Worm (Caenorhabditis elegans) whole organism, L4 larva: ENCODE data around the gene F54H12.10.

Source experiments
- D1046.2 ChIP-seq: fragments of 200-800 bp; sonication (Bioruptor generic); IDR thresholded peaks from 2 replicates; pipeline ENCODE4 v1.3.6; 2022; ENCODE audit warnings: missing genetic modification characterization, missing compliant biosample characterization
- F26F4.8 ChIP-seq: fragments of 200-800 bp; sonication (Bioruptor generic); conservative IDR thresholded peaks from 2 replicates; pipeline ENCODE4 v1.3.6; 2022; ENCODE audit warnings: missing genetic modification characterization, missing compliant biosample characterization
- F49E8.2 ChIP-seq: sonication (generic microtip); optimal IDR thresholded peaks from 2 replicates; lab custom pipeline; 2016; ENCODE audit warnings: missing compliant biosample characterization, mild to moderate bottlenecking, missing genetic modification characterization, borderline replicate concordance
- Y48G9A.11 ChIP-seq: fragments of 200-800 bp; sonication (Bioruptor generic); IDR thresholded peaks from 2 replicates; pipeline ENCODE4 v1.3.6; 2022; ENCODE audit warnings: missing genetic modification reagents, missing genetic modification characterization, missing compliant biosample characterization
- ZK337.2 ChIP-seq: fragments of 200-800 bp; sonication (Bioruptor generic); IDR thresholded peaks from 2 replicates; pipeline ENCODE4 v1.3.6; 2022; ENCODE audit warnings: missing genetic modification reagents, missing genetic modification characterization, missing compliant biosample characterization
- aha-1 ChIP-seq: fragments of 150-350 bp; peaks from one replicate; lab custom pipeline; 2014; ENCODE audit warnings: missing biosample characterization, missing genetic modification characterization
- ama-1 ChIP-seq: fragments of 150-350 bp; optimal IDR thresholded peaks from 2 replicates; lab custom pipeline; 2014; ENCODE audit warnings: inconsistent platforms, mixed read lengths
- arid-1 ChIP-seq: fragments of 200-800 bp; sonication (Bioruptor generic); conservative IDR thresholded peaks from 2 replicates; pipeline ENCODE4 v1.3.6; 2022; ENCODE audit warnings: missing genetic modification reagents, missing genetic modification characterization, missing compliant biosample characterization
- ceh-20 ChIP-seq: fragments of 200-800 bp; sonication (Bioruptor generic); IDR thresholded peaks from 2 replicates; pipeline ENCODE4 v1.3.6; 2022; ENCODE audit warnings: missing genetic modification reagents, missing genetic modification characterization, missing compliant biosample characterization
- ceh-32 ChIP-seq: sonication (generic microtip); optimal IDR thresholded peaks from 2 replicates; lab custom pipeline; 2016; ENCODE audit warnings: mild to moderate bottlenecking, missing genetic modification characterization, missing compliant biosample characterization; ENCODE audit not compliant: poor library complexity
- ceh-62 ChIP-seq: sonication (generic microtip); optimal IDR thresholded peaks from 2 replicates; lab custom pipeline; 2017; ENCODE audit warnings: missing biosample characterization, missing genetic modification characterization
- dmd-8 ChIP-seq: fragments of 200-800 bp; sonication (Bioruptor generic); IDR thresholded peaks from 2 replicates; pipeline ENCODE4 v1.3.6; 2022; ENCODE audit warnings: missing genetic modification characterization, missing compliant biosample characterization
- dmd-9 ChIP-seq: fragments of 200-800 bp; sonication (Bioruptor generic); IDR thresholded peaks from 2 replicates; pipeline ENCODE4 v1.3.6; 2022; ENCODE audit warnings: missing genetic modification reagents, missing genetic modification characterization, missing compliant biosample characterization
- dpl-1 ChIP-seq: fragments of 150-350 bp; optimal IDR thresholded peaks from 2 replicates; lab custom pipeline; 2014; ENCODE audit warnings: missing biosample characterization, missing genetic modification reagents, missing genetic modification characterization
- duxl-1 ChIP-seq: sonication (generic microtip); optimal IDR thresholded peaks from 2 replicates; lab custom pipeline; 2016; ENCODE audit warnings: mild to moderate bottlenecking, missing genetic modification characterization, moderate library complexity, missing compliant biosample characterization; ENCODE audit not compliant: poor library complexity
- fkh-10 ChIP-seq: fragments of 150-350 bp; optimal IDR thresholded peaks from 2 replicates; lab custom pipeline; 2014; ENCODE audit warnings: missing biosample characterization, missing genetic modification reagents, missing genetic modification characterization
- jun-1 ChIP-seq: fragments of 150-350 bp; optimal IDR thresholded peaks from 2 replicates; lab custom pipeline; 2014; ENCODE audit warnings: missing biosample characterization, missing genetic modification reagents, missing genetic modification characterization
- lin-1 ChIP-seq: fragments of 200-800 bp; sonication (Bioruptor generic); IDR thresholded peaks from 2 replicates; pipeline ENCODE4 v1.3.6; 2022; ENCODE audit warnings: missing genetic modification reagents, missing genetic modification characterization, missing compliant biosample characterization
- lin-38 ChIP-seq: fragments of 200-800 bp; sonication (Bioruptor generic); IDR thresholded peaks from 2 replicates; pipeline ENCODE4 v1.3.6; 2022; ENCODE audit warnings: missing genetic modification reagents, missing genetic modification characterization, missing compliant biosample characterization
- lin-39 ChIP-seq: fragments of 150-350 bp; optimal IDR thresholded peaks from 2 replicates; lab custom pipeline; 2014; ENCODE audit warnings: missing biosample characterization, missing genetic modification reagents, missing genetic modification characterization
- mdl-1 ChIP-seq, 2 experiments: fragments of 150-350 bp in 1 of 2; sonication (generic microtip) in 1 of 2; optimal IDR thresholded peaks; 2 replicates each; lab custom pipeline; 2014 to 2017; ENCODE audit warnings: missing biosample characterization in 2 of 2, missing genetic modification characterization in 2 of 2
- mdt-29 ChIP-seq: fragments of 200-800 bp; sonication (Bioruptor generic); IDR thresholded peaks from 2 replicates; pipeline ENCODE4 v1.3.6; 2022; ENCODE audit warnings: missing genetic modification reagents, missing genetic modification characterization, missing compliant biosample characterization
- nhr-10 ChIP-seq: fragments of 150-350 bp; optimal IDR thresholded peaks from 2 replicates; lab custom pipeline; 2014; ENCODE audit warnings: missing biosample characterization, missing genetic modification characterization
- nhr-237 ChIP-seq: sonication (generic microtip); optimal IDR thresholded peaks from 2 replicates; lab custom pipeline; 2017; ENCODE audit warnings: missing biosample characterization, missing genetic modification characterization
- nhr-25 ChIP-seq: sonication (generic microtip); optimal IDR thresholded peaks from 2 replicates; lab custom pipeline; 2017; ENCODE audit warnings: missing genetic modification characterization, mild to moderate bottlenecking, missing compliant biosample characterization, antibody characterized with exemption, moderate library complexity, borderline replicate concordance; ENCODE audit not compliant: insufficient read depth
- php-3 ChIP-seq: fragments of 200-800 bp; sonication (Bioruptor generic); IDR thresholded peaks from 2 replicates; pipeline ENCODE4 v1.3.6; 2022; ENCODE audit warnings: missing genetic modification reagents, missing genetic modification characterization, missing compliant biosample characterization
- rbr-2 ChIP-seq: sonication (generic microtip); optimal IDR thresholded peaks from 2 replicates; lab custom pipeline; 2016; ENCODE audit warnings: missing genotype, missing genetic modification characterization, missing compliant biosample characterization
- saeg-2 ChIP-seq: fragments of 200-800 bp; sonication (Bioruptor generic); IDR thresholded peaks from 2 replicates; pipeline ENCODE4 v1.3.6; 2022; ENCODE audit warnings: missing genetic modification reagents, missing genetic modification characterization, missing compliant biosample characterization
- sdz-12 ChIP-seq: fragments of 200-800 bp; sonication (Bioruptor generic); optimal IDR thresholded peaks from 2 replicates; lab custom pipeline; 2018; ENCODE audit warnings: mild to moderate bottlenecking, missing genetic modification characterization, missing compliant biosample characterization
- snpc-4 ChIP-seq: fragments of 150-350 bp; optimal IDR thresholded peaks from 2 replicates; lab custom pipeline; 2014; ENCODE audit warnings: missing biosample characterization, missing genetic modification characterization
- unc-62 ChIP-seq, 3 experiments: fragments of 150-350 bp in 1 of 3; sonication (generic microtip); optimal IDR thresholded peaks in 2 of 3; peaks in 1 of 3; 1 replicate in 1 of 3; 2 replicates in 2 of 3; lab custom pipeline; 2014 to 2017; ENCODE audit warnings: missing biosample characterization in 3 of 3, missing genetic modification characterization in 3 of 3, missing genetic modification reagents in 3 of 3, missing genotype in 1 of 3
- zag-1 ChIP-seq: fragments of 150-350 bp; optimal IDR thresholded peaks from 2 replicates; lab custom pipeline; 2014; ENCODE audit warnings: missing biosample characterization, missing genetic modification characterization
- zfp-3 ChIP-seq: fragments of 200-800 bp; sonication (Bioruptor generic); conservative IDR thresholded peaks from 2 replicates; pipeline ENCODE4 v1.3.6; 2022; ENCODE audit warnings: missing genetic modification reagents, missing genetic modification characterization, missing compliant biosample characterization

The F54H12.10 gene

DNA sequence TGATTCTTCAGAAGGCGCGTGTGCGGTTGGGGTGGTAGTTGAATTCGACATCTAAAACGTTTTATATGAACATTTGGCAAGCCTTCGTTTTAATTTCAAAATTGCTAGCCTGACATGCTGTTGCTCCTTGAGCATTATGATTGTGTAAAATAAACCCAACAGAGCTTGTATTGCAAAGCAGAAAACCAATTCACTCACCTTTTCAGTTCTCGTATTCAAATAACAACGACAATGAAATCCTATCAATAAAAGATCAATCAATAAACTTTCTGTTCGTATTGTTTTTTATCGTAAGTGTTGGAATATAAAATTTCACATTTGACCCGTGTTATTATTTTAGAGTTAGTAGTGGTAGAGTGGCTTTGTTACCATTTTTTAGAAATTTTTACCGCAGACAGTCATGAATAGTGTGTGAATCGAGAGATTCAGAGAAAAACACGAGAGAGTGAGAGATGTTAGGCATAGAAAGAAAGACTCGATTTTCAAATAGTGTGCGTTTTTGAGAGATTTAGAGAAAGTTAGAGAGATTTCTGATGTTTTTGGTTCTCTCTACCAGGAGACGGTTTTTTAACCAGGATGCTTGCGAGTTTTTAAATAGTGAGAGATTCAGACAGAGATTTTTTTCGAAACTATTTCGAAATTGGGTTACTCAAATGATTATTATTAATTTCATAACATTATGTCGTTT lies at the start of gene F54H12.10:
TSS of gene F54H12.10 (minus strand) at position 51 of the 688 bp plus-strand sequence.
- peak; percentile 54 for TF ChIP-seq lin-38
- TF ChIP-seq arid-1: peak; percentile 24; the same call in 1 of the 2 replicates
- 0 out of 2 replicates have a peak, but pooled peaks have one; percentile 44 for TF ChIP-seq lin-1 (GFP tag; lab: Robert Waterston, UW)

DNA sequence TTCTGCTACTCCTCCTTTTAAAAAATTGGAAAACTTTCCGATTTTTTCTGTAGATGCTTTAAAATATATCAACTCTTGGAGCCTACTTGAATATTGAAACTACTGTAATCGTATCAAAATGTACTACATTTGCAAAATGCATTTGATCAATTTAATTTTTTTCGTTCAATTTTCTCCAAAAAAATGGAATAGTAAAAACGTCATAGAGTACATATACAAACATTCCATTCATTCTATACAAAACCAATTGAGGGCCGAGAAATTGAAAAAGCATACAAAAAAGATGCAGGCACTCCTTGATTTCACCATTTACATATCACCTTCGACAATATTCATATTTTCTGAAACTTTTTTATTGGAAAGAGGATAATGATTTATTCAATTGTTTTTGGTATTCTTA lies 45.3 kb upstream of the F54H12.10 start, which contains the start of gene C06G4.6:
TSS of gene C06G4.6 (plus strand) at position 301 of the 400 bp plus-strand sequence.
- TF ChIP-seq mdt-29 (GFP tag; lab: Robert Waterston, UW) (no peak), aha-1 (tag; lab: Kevin White, UChicago) (peak; percentile 29), nhr-25 (tag; lab: Kevin White, UChicago) (no peak), F49E8.2 (tag; lab: Kevin White, UChicago) (no peak), rbr-2 (tag; lab: Kevin White, UChicago) (no peak), lin-39 (tag; lab: Kevin White, UChicago) (no peak)

DNA sequence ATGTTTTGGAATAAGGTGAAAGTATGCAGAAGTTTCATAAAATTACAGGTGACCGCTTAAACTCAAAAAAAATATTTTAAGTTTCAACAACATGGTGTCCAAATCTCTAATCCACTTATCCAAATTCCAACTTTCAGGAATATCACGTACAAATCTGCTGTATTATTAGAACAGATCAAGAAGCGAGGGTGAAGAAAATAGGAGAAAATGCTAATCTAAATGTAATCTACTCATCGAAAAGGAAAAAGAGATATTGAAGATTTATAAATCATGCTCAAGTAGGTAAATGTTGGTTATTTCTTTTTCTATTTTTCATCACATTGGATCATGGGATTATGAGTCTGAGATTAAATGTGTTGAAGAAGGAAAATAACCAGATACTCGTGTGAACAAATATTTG lies 42.8 kb upstream of the F54H12.10 start:
- TF ChIP-seq aha-1 (tag; lab: Kevin White, UChicago) (peak; percentile 67), lin-38 (no peak)

DNA sequence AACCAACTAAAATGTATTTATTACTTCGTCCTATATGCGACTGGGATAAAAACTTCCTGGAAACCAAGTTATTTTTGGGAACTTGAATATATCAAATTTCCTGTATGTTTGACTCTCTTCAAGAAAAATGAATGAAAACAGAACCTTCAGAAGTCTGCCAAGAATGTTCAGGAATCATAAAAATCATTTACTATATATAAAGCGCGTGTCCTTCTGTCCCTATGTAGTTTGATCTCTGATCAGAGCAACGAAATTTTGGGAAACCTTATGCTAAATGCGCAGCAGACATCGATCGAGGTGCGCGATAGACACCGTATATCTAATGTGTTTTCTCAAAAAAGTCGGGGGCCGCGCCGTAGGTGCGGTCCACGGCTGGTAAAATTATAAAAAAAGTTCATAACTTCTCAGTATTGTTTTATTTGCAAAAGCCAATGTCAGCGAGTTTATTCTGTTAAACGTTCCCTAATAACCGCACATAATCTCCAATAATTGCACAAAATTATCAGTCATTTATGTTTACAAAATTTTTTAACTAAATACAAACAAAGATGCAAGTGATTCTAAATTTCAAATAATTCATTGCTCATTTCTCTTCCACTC lies 38.8 kb upstream of the F54H12.10 start:
- TF ChIP-seq nhr-237 (tag; lab: Kevin White, UChicago) (no peak), Y48G9A.11 (no peak), ceh-62 (no peak), duxl-1 (tag; lab: Kevin White, UChicago) (no peak), fkh-10 (GFP tag; lab: Kevin White, UChicago) (no peak), mdl-1 (tag; optimal IDR thresholded peaks at IDR 0.05; lab: Kevin White, UChicago) (no peak), F26F4.8 (GFP tag; lab: Robert Waterston, UW) (no peak), zfp-3 (GFP tag; lab: Robert Waterston, UW) (no peak)

DNA sequence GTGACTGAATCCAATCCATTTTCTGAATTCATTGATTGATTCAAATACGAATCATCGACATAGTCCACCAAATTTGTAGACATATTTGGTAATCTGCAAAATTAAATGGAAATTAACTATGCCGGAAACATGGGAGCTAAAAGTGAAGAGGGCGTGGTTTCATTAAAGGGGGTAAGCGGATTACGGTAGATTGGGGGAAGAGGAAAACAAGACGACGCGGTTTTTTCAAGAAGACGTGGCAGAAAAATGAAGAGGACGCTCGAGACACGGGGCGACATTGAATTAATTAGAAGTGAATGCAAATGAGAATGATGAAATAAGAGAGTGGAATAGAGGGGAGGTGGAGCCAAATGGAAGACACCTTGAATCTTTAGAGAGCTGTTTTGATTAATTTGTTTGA lies 37.6 kb upstream of the F54H12.10 start, which contains the start of gene npr-17:
TSS of gene npr-17 (minus strand) at position 101 of the 400 bp plus-strand sequence.
- TF ChIP-seq sdz-12 (GFP tag; lab: Kevin White, UChicago) (no peak), unc-62 (GFP tag; optimal IDR thresholded peaks at IDR 0.05 in 1 of 2; lab: Kevin White, UChicago) (no peak), unc-62 (tag; optimal IDR thresholded peaks at IDR 0.05; lab: Kevin White, UChicago) (no peak), D1046.2 (no peak), nhr-237 (tag; lab: Kevin White, UChicago) (no peak), aha-1 (tag; lab: Kevin White, UChicago) (peak; percentile 50), ama-1 (no peak), php-3 (GFP tag; lab: Robert Waterston, UW) (no peak)

DNA sequence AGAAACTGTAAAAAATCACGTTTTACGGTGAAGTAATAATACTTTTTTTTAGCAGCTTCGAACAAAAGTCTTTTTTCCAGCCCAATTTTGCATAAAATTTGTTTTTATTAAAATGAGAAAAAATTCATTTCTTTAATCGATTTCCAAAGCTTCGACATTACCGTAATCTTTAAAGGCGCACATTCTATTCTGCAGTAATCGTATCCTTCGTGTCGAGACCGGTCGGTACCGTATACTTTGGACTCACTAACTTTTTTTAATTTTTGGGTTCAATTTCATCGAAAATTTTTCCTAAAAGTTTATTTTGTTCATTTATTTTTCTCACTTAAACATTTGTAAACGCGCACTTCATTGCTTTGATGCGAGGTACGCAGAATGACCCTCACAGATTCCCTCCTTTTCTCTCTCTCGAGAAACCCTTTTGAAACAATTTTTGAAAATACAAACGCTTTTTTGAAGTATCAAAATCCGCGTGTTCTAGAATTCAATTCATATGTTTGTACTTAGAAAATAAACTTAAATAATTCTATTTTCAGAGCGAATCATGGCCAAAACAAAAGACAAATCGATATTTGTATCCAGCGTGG lies 27.9 kb upstream of the F54H12.10 start, which contains the start of gene hrpk-2:
TSS of gene hrpk-2 (plus strand) at position 537 of the 587 bp plus-strand sequence.
- TF ChIP-seq ceh-20 (GFP tag; lab: Robert Waterston, UW) (no peak), nhr-25 (tag; lab: Kevin White, UChicago) (no peak), dpl-1 (no peak), rbr-2 (tag; lab: Kevin White, UChicago) (no peak), dmd-8 (GFP tag; lab: Robert Waterston, UW) (no peak), saeg-2 (GFP tag; lab: Robert Waterston, UW) (no peak), ceh-32 (tag; lab: Kevin White, UChicago) (no peak), zag-1 (tag; lab: Kevin White, UChicago) (no peak), snpc-4 (tag; lab: Kevin White, UChicago) (no peak), unc-62 (GFP tag; optimal IDR thresholded peaks at IDR 0.05 in 1 of 2; lab: Kevin White, UChicago) (no peak), unc-62 (tag; optimal IDR thresholded peaks at IDR 0.05; lab: Kevin White, UChicago) (no peak), dmd-9 (GFP tag; lab: Robert Waterston, UW) (no peak), nhr-10 (tag; lab: Kevin White, UChicago) (no peak), ZK337.2 (GFP tag; lab: Robert Waterston, UW) (no peak), jun-1 (tag; lab: Kevin White, UChicago) (no peak)
